Worm (Caenorhabditis elegans): Measurements from ENCODE around the gene rec-8.

ce11 chrIV:13392230-13392629 is 39.2 kb upstream of the rec-8 start:
- no peak for TF ChIP-seq nhr-11 (tag; optimal IDR thresholded peaks at IDR 0.05)
- no peak for TF ChIP-seq ZK546.5 (tag; optimal IDR thresholded peaks at IDR 0.05)
- no peak for TF ChIP-seq unc-62 (GFP tag; optimal IDR thresholded peaks at IDR 0.05)
- no peak for TF ChIP-seq ceh-82 (tag; optimal IDR thresholded peaks at IDR 0.05)
- TF ChIP-seq elt-3 (tag; optimal IDR thresholded peaks at IDR 0.05) = no peak
- no peak for TF ChIP-seq lin-39 (tag; optimal IDR thresholded peaks at IDR 0.05)
